Worm (Caenorhabditis elegans) whole organism, L1 larva: Measurements from ENCODE around the gene dhs-17.

Source experiments
- ama-1 ChIP-seq: fragments of 150-350 bp; optimal IDR thresholded peaks from 2 replicates; lab custom pipeline; 2014
- ceh-8 ChIP-seq: fragments of 200-800 bp; sonication (Bioruptor generic); optimal IDR thresholded peaks from 2 replicates; lab custom pipeline; 2018; ENCODE audit warnings: mild to moderate bottlenecking, missing genetic modification characterization, moderate library complexity, missing compliant biosample characterization
- dpl-1 ChIP-seq, 3 experiments: fragments of 150-350 bp in 2 of 3; sonication (generic microtip) in 1 of 3; optimal IDR thresholded peaks; 2 replicates each; lab custom pipeline; 2014 to 2017; ENCODE audit warnings: missing biosample characterization in 3 of 3, missing genetic modification characterization in 3 of 3, missing genetic modification reagents in 3 of 3
- nhr-20 ChIP-seq: sonication (generic microtip); optimal IDR thresholded peaks from 2 replicates; lab custom pipeline; 2016; ENCODE audit warnings: mild to moderate bottlenecking, missing genetic modification characterization, missing compliant biosample characterization
- nhr-76 ChIP-seq: sonication (generic microtip); optimal IDR thresholded peaks from 2 replicates; lab custom pipeline; 2017; ENCODE audit warnings: missing biosample characterization, missing genetic modification characterization
- nhr-85 ChIP-seq: sonication (generic microtip); peaks from one replicate; lab custom pipeline; 2016; ENCODE audit warnings: missing genetic modification characterization, inconsistent platforms, missing compliant biosample characterization
- snpc-4 ChIP-seq: fragments of 150-350 bp; optimal IDR thresholded peaks from 2 replicates; lab custom pipeline; 2014; ENCODE audit warnings: missing biosample characterization, missing genetic modification characterization
- unc-30 ChIP-seq: sonication (generic microtip); optimal IDR thresholded peaks from 2 replicates; lab custom pipeline; 2017; ENCODE audit warnings: missing biosample characterization, missing genetic modification characterization

DNA sequence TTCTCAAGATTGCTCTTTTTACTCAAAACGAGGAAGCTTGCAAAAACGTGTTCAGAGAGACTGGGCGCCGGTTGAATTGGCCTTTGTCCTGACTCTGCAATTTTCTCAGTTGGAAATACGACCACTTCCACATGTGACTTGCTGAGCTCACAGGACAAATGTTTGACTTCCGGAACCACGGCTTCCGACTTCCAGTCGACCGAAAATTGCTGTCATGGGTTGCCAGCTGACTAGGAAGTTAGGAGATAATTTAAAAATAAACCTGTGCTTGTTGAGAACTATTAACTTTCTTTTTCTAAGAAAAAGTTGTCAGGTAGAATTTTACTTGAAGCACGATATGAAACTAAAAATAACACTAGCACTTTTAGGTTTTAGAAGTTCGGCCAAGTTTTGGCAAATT lies 3.0 kb downstream of the dhs-17 start:
- TF ChIP-seq dpl-1 (GFP tag; optimal IDR thresholded peaks at IDR 0.05; lab: Kevin White, UChicago) (no peak), ama-1 (lab: Kevin White, UChicago) (no peak), nhr-85 (no peak), unc-30 (tag; lab: Kevin White, UChicago) (no peak), nhr-76 (no peak), snpc-4 (no peak), nhr-20 (tag; lab: Kevin White, UChicago) (no peak), ceh-8 (GFP tag; lab: Kevin White, UChicago) (no peak)
